Fruit fly (Drosophila melanogaster) whole organism, wandering third instar larva: ENCODE measurements around the gene CG11601.

Source experiments
- Sp1 ChIP-seq: fragments of 200-800 bp; sonication (Bioruptor generic); optimal IDR thresholded peaks from 3 replicates; lab custom pipeline; 2019; ENCODE audit warnings: missing biosample characterization, mild to moderate bottlenecking, missing genetic modification characterization, moderate library complexity
- psq ChIP-seq: fragments of 200-800 bp; sonication (Bioruptor generic); optimal IDR thresholded peaks from 3 replicates; lab custom pipeline; 2017; ENCODE audit warnings: missing biosample characterization, mild to moderate bottlenecking, missing genetic modification characterization, moderate library complexity

DNA sequence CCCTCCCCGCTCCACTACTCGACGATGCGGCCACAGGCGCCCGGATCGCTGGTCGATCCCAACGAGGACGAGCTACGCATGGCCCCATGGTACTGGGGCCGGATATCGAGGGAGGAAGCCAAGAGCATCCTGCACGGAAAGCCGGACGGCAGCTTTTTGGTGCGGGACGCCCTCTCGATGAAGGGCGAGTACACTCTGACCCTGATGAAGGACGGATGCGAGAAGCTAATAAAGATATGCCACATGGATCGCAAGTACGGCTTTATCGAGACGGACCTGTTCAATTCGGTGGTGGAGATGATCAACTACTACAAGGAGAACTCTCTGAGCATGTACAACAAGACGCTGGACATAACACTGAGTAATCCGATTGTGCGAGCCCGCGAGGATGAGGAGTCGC lies 16.0 kb upstream of the CG11601 start:
- TF ChIP-seq Sp1 (no peak), psq (GFP tag; lab: Kevin White, UChicago) (no peak)
